Fruit fly (Drosophila melanogaster) whole organism, adult: ENCODE results near the gene wat.

Source experiments
- CG5204 ChIP-seq: fragments of 200-800 bp; sonication (Bioruptor generic); optimal IDR thresholded peaks from 2 replicates; lab custom pipeline; 2016; ENCODE audit warnings: missing biosample characterization, missing genetic modification characterization
- CG7045 ChIP-seq: fragments of 200-800 bp; sonication (Bioruptor generic); optimal IDR thresholded peaks from 2 replicates; lab custom pipeline; 2017; ENCODE audit warnings: missing biosample characterization, mild to moderate bottlenecking, missing genetic modification characterization
- CG7101 ChIP-seq: fragments of 200-800 bp; sonication (Bioruptor generic); optimal IDR thresholded peaks from 2 replicates; lab custom pipeline; 2018; ENCODE audit warnings: missing biosample characterization, mild to moderate bottlenecking, missing genetic modification characterization, moderate library complexity
- Clk ChIP-seq: fragments of 200-800 bp; sonication (Bioruptor generic); optimal IDR thresholded peaks from 2 replicates; lab custom pipeline; 2017; ENCODE audit warnings: missing biosample characterization, missing genetic modification characterization
- bab1 ChIP-seq: fragments of 200-800 bp; sonication (Bioruptor generic); optimal IDR thresholded peaks from 3 replicates; lab custom pipeline; 2019; ENCODE audit warnings: missing biosample characterization, mild to moderate bottlenecking, missing genetic modification characterization, moderate library complexity
- cic ChIP-seq: fragments of 200-800 bp; sonication (Bioruptor generic); optimal IDR thresholded peaks from 2 replicates; lab custom pipeline; 2017; ENCODE audit warnings: missing biosample characterization, mild to moderate bottlenecking, missing genetic modification characterization, moderate library complexity
- cnc ChIP-seq, 2 experiments: fragments of >200 bp; optimal IDR thresholded peaks; 2 replicates each; lab custom pipeline; 2017
- toe ChIP-seq: fragments of 200-800 bp; sonication (Bioruptor generic); optimal IDR thresholded peaks from 2 replicates; lab custom pipeline; 2016; ENCODE audit warnings: missing biosample characterization, missing genetic modification characterization

DNA sequence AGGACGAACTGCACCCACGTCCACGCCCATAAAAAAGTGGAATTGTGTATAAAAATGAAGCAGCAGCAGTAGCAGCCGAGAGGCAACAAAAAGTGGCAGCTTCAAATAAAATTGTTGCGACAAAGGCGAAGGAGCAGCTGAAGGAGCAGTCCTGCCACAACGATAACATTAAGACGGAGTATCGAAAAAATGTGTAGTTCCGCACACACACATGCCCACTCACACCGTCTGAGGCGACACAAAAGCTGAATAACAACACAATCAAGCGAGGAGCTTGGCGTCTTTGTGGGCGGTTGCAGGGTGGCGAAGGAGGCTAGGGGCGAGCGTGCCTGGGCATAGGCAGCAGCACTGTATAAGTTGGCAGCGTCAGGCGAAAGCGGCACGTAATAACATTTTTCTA is 61.5 kb downstream of the wat start:
- TF ChIP-seq CG7101 (tag; lab: Kevin White, UChicago) (no peak), cic (GFP tag; lab: Kevin White, UChicago) (no peak), Clk (GFP tag; lab: Kevin White, UChicago) (no peak), cnc (optimal IDR thresholded peaks at IDR 0.05; lab: Kevin White, UChicago) (no peak), bab1 (GFP tag; lab: Kevin White, UChicago) (no peak), CG5204 (GFP tag; lab: Kevin White, UChicago) (no peak), CG7045 (no peak), toe (no peak)
